Fruit fly (Drosophila melanogaster) whole organism: ENCODE measurements around the gene JYalpha.

ENCODE experiments used
- CG8478 ChIP-seq: fragments of >200 bp; optimal IDR thresholded peaks from 2 replicates; lab custom pipeline; 2018; ENCODE audit warnings: inconsistent platforms
- Dll ChIP-seq: fragments of >200 bp; optimal IDR thresholded peaks from 2 replicates; lab custom pipeline; 2017
- EcR ChIP-seq, 2 experiments: fragments of >200 bp; optimal IDR thresholded peaks; 2 replicates each; lab custom pipeline; 2017; ENCODE audit warnings: missing biosample characterization in 2 of 2, missing genetic modification characterization in 2 of 2, missing genetic modification reagents in 2 of 2
- pan ChIP-seq: fragments of >200 bp; optimal IDR thresholded peaks from 2 replicates; lab custom pipeline; 2017
- psq ChIP-seq: fragments of >200 bp; optimal IDR thresholded peaks from 2 replicates; lab custom pipeline; 2017
- usp ChIP-seq: fragments of >200 bp; optimal IDR thresholded peaks from 2 replicates; lab custom pipeline; 2017; ENCODE audit warnings: missing biosample characterization, missing genetic modification characterization, mixed read lengths

JYalpha gene

dm6 chr4:579-978 lies at the start of gene JYalpha:
TSS of gene JYalpha (plus strand) at chr4:879.
- TF ChIP-seq pan (lab: Kevin White, UChicago) (no peak), EcR (GFP tag; optimal IDR thresholded peaks at IDR 0.05; lab: Kevin White, UChicago) (no peak)

DNA sequence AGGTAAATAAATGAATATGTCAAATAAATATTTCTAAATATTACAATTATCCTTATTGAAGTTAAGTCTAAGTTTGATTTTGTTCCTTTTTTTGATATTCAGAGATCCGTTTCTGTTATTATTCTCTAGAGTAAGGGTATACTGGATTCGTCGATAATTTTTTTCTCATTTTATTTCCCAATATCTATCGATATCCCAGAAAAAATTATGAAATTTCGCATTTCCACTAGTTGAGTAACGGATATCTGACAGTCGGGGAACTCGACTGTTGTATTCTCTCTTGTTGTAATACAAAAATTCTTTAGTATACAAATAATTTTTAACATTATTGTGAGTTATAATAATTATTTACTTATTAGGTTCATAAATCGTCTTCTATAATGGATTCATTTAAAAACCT lies 730 bp downstream of the JYalpha start:
- TF ChIP-seq CG8478 (no peak), pan (lab: Kevin White, UChicago) (no peak), psq (lab: Kevin White, UChicago) (no peak), Dll (lab: Kevin White, UChicago) (no peak), EcR (GFP tag; optimal IDR thresholded peaks at IDR 0.05; lab: Kevin White, UChicago) (no peak), usp (GFP tag; lab: Kevin White, UChicago) (no peak)

DNA sequence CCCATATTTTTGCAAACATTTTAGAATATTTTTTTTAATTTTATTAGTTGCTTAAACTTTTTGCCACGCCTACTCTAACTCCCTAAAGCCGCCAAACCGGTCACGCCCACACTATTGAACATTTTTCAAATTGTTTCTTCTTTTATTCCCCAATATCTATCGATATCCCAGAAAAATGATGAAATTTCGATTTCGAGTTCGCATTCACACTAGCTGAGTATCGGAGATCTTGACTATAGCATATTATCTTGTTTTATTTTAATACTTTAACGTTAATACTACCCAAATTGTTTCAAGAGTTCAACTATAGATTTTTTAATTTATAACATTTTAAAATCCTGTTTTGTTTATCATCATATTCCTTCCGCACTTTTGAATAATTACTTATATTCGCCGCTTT lies 41.7 kb downstream of the JYalpha start:
- no peak for TF ChIP-seq pan (lab: Kevin White, UChicago)

dm6 chr4:43179-43935 lies 42.7 kb downstream of the JYalpha start, which contains the start of gene PlexB:
TSS of gene PlexB (minus strand) at chr4:43778.
- TF ChIP-seq Dll (lab: Kevin White, UChicago), result no peak
- TF ChIP-seq psq (lab: Kevin White, UChicago), result no peak
- no peak for TF ChIP-seq usp (GFP tag; lab: Kevin White, UChicago)
- no peak for TF ChIP-seq CG8478
- TF ChIP-seq EcR (GFP tag; optimal IDR thresholded peaks at IDR 0.05; lab: Kevin White, UChicago), result no peak
- TF ChIP-seq pan (lab: Kevin White, UChicago), result no peak

DNA sequence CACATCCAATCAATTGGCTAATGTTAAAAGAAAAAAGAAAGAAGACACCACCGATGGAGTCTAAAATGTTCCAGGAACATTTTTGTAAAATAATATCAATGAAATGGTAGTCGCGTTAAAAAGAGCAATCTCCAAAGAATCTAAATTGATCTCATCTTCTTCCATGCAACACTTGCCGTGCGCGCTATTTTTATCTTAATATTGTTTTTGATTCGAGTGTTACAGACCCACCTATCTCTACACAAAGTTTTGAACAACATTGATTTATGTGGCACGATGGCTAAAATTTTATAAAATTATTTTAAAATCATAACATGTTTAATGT lies 43.2 kb downstream of the JYalpha start:
- TF ChIP-seq EcR (GFP tag; optimal IDR thresholded peaks at IDR 0.05; lab: Kevin White, UChicago), result no peak
- TF ChIP-seq pan (lab: Kevin White, UChicago), result no peak
- no peak for TF ChIP-seq Dll (lab: Kevin White, UChicago)
- no peak for TF ChIP-seq CG8478
- TF ChIP-seq usp (GFP tag; lab: Kevin White, UChicago), result no peak
- TF ChIP-seq psq (lab: Kevin White, UChicago), result no peak

DNA sequence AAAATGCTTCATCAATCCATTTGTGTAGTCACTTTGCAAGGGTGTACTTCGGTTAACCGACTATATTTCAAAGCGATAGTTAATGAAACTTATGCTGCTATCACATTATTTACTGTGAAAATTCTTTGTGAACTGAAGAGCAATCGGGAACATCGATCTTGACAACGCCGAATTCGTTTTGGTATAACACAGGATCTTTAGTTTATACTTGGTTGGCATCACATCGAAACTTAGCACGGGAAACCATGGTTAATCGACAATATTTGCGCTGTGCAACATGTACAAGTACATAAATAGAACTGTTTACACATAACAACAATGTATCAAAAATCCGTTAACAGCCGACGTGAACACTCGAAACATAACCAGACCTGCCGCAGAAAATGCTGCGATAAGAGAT lies 44.1 kb downstream of the JYalpha start:
- TF ChIP-seq psq (lab: Kevin White, UChicago) (no peak), usp (GFP tag; lab: Kevin White, UChicago) (no peak), Dll (lab: Kevin White, UChicago) (no peak), EcR (GFP tag; optimal IDR thresholded peaks at IDR 0.05; lab: Kevin White, UChicago) (no peak), pan (lab: Kevin White, UChicago) (no peak)

dm6 chr4:46484-46883 lies 45.8 kb downstream of the JYalpha start:
- TF ChIP-seq CG8478 (no peak), EcR (GFP tag; optimal IDR thresholded peaks at IDR 0.05; lab: Kevin White, UChicago) (no peak), psq (lab: Kevin White, UChicago) (no peak), usp (GFP tag; lab: Kevin White, UChicago) (no peak), pan (lab: Kevin White, UChicago) (no peak), Dll (lab: Kevin White, UChicago) (no peak)

dm6 chr4:46942-47527 lies 46.4 kb downstream of the JYalpha start:
- no peak for TF ChIP-seq psq (lab: Kevin White, UChicago)
- TF ChIP-seq usp (GFP tag; lab: Kevin White, UChicago), result no peak
- no peak for TF ChIP-seq EcR (GFP tag; optimal IDR thresholded peaks at IDR 0.05; lab: Kevin White, UChicago)
- no peak for TF ChIP-seq CG8478
- no peak for TF ChIP-seq Dll (lab: Kevin White, UChicago)
- no peak for TF ChIP-seq pan (lab: Kevin White, UChicago)

dm6 chr4:54633-55032 lies 54.0 kb downstream of the JYalpha start:
- TF ChIP-seq pan (lab: Kevin White, UChicago) (no peak), usp (GFP tag; lab: Kevin White, UChicago) (no peak), CG8478 (no peak), EcR (GFP tag; optimal IDR thresholded peaks at IDR 0.05; lab: Kevin White, UChicago) (no peak), psq (lab: Kevin White, UChicago) (no peak), Dll (lab: Kevin White, UChicago) (no peak)
